Worm (Caenorhabditis elegans): ENCODE data around the gene sel-11.

- TF ChIP-seq ztf-23 (GFP tag; IDR thresholded peaks at IDR 0.05) (no peak), tab-1 (GFP tag; IDR thresholded peaks at IDR 0.05) (no peak), flt-1 (GFP tag; IDR thresholded peaks at IDR 0.05) (no peak), ref-1 (GFP tag; conservative IDR thresholded peaks at IDR 0.05) (no peak), klf-2 (GFP tag; conservative IDR thresholded peaks at IDR 0.05) (no peak)
These were observed 10.7 kb downstream of the sel-11 start for ce11 chrV:11777846-11778245.
